Fruit fly (Drosophila melanogaster) whole organism, wandering third instar larva: Measurements from ENCODE around the gene CG43445.

ENCODE experiments used
- sage ChIP-seq: fragments of 200-800 bp; sonication (Bioruptor generic); optimal IDR thresholded peaks from 2 replicates; lab custom pipeline; 2016; ENCODE audit warnings: missing biosample characterization, mild to moderate bottlenecking, missing genetic modification characterization
- sv ChIP-seq: fragments of 200-800 bp; sonication (Bioruptor generic); optimal IDR thresholded peaks from 3 replicates; lab custom pipeline; 2016; ENCODE audit warnings: missing biosample characterization, missing genetic modification characterization

dm6 chr3R:17948227-17949206 is 37.3 kb downstream of the CG43445 start:
- TF ChIP-seq sage (GFP tag; lab: Kevin White, UChicago) (no peak), sv (GFP tag; lab: Kevin White, UChicago) (no peak)
